Worm (Caenorhabditis elegans): ENCODE results near the gene ephx-1.

ephx-1 gene

ce11 chrII:3996005-3996404, 8.7 kb upstream of the ephx-1 start, which contains the start of gene clc-22:
clc-22 (minus strand) TSS chrII:3996075.
- TF ChIP-seq ama-1 (optimal IDR thresholded peaks at IDR 0.05) (no peak), fax-1 (tag; optimal IDR thresholded peaks at IDR 0.05) (no peak), hlh-15 (tag; optimal IDR thresholded peaks at IDR 0.05) (no peak)

ce11 chrII:3999537-3999936, 5.2 kb upstream of the ephx-1 start:
- TF ChIP-seq C08G9.2 (tag; optimal IDR thresholded peaks at IDR 0.05) (peak; percentile 35), sdc-2 (tag; optimal IDR thresholded peaks at IDR 0.05) (peak; percentile 24), nfya-1 (tag; optimal IDR thresholded peaks at IDR 0.05) (peak; percentile 28), tbx-2 (tag; optimal IDR thresholded peaks at IDR 0.05) (peak; percentile 59), pat-9 (tag; optimal IDR thresholded peaks at IDR 0.05) (no peak), fkh-10 (GFP tag; optimal IDR thresholded peaks at IDR 0.05) (peak; percentile 43), ceh-31 (tag; optimal IDR thresholded peaks at IDR 0.05) (peak; percentile 71), ceh-6 (GFP tag; optimal IDR thresholded peaks at IDR 0.05) (peak; percentile 7), ceh-14 (tag; optimal IDR thresholded peaks at IDR 0.05) (peak; percentile 38), ceh-48 (tag; optimal IDR thresholded peaks at IDR 0.05) (peak; percentile 18), unc-55 (GFP tag; optimal IDR thresholded peaks at IDR 0.05) (no peak), ceh-24 (tag; optimal IDR thresholded peaks at IDR 0.05) (no peak), ref-2 (tag; optimal IDR thresholded peaks at IDR 0.05) (peak; percentile 66), ceh-19 (GFP tag; optimal IDR thresholded peaks at IDR 0.05) (peak; percentile 27), ceh-34 (tag; optimal IDR thresholded peaks at IDR 0.05) (peak; percentile 66), Y22D7AL.16 (tag; optimal IDR thresholded peaks at IDR 0.05) (no peak), unc-42 (tag; optimal IDR thresholded peaks at IDR 0.05) (peak; percentile 94)

ce11 chrII:4000430-4000829, 4.3 kb upstream of the ephx-1 start:
- TF ChIP-seq nfya-1 (tag; optimal IDR thresholded peaks at IDR 0.05) (no peak), ceh-18 (tag; optimal IDR thresholded peaks at IDR 0.05) (no peak), lim-6 (tag; optimal IDR thresholded peaks at IDR 0.05) (no peak), madf-2 (tag; optimal IDR thresholded peaks at IDR 0.05) (no peak), ahr-1 (tag; optimal IDR thresholded peaks at IDR 0.05) (no peak), fkh-10 (GFP tag; optimal IDR thresholded peaks at IDR 0.05) (no peak)

- TF ChIP-seq madf-2 (tag; optimal IDR thresholded peaks at IDR 0.05) (no peak), nfya-1 (tag; optimal IDR thresholded peaks at IDR 0.05) (peak; percentile 14)
Observed at ce11 chrII:4002134-4002533, 2.6 kb upstream of the ephx-1 start.

- no peak for TF ChIP-seq ceh-45 (GFP tag; IDR thresholded peaks at IDR 0.05)
Observed at ce11 chrII:4007972-4008371, 3.3 kb downstream of the ephx-1 start.

ce11 chrII:4011518-4011917, 6.8 kb downstream of the ephx-1 start:
- peak; percentile 42 for TF ChIP-seq elt-2 (tag; optimal IDR thresholded peaks at IDR 0.05)
- TF ChIP-seq ttx-3 (tag; optimal IDR thresholded peaks at IDR 0.05): no peak
- TF ChIP-seq tbx-2 (tag; optimal IDR thresholded peaks at IDR 0.05): no peak
- no peak for TF ChIP-seq C08G9.2 (tag; optimal IDR thresholded peaks at IDR 0.05)
- no peak for TF ChIP-seq Y22D7AL.16 (tag; optimal IDR thresholded peaks at IDR 0.05)
- no peak for TF ChIP-seq zip-5 (tag; optimal IDR thresholded peaks at IDR 0.05)

ce11 chrII:4018617-4019016, 13.9 kb downstream of the ephx-1 start, which contains the start of gene K07D4.6:
K07D4.6 (minus strand) TSS chrII:4018717.
- TF ChIP-seq gmeb-2 (tag; optimal IDR thresholded peaks at IDR 0.05): no peak
- TF ChIP-seq syd-9 (tag; optimal IDR thresholded peaks at IDR 0.05): no peak
- TF ChIP-seq unc-3 (GFP tag; conservative IDR thresholded peaks at IDR 0.05): no peak
- TF ChIP-seq unc-3 (tag; optimal IDR thresholded peaks at IDR 0.05): no peak
- no peak for TF ChIP-seq che-1 (tag; optimal IDR thresholded peaks at IDR 0.05)
- no peak for TF ChIP-seq ceh-24 (tag; optimal IDR thresholded peaks at IDR 0.05)
- no peak for TF ChIP-seq unc-55 (GFP tag; optimal IDR thresholded peaks at IDR 0.05)
- no peak for TF ChIP-seq ceh-14 (tag; optimal IDR thresholded peaks at IDR 0.05)
- TF ChIP-seq pat-9 (tag; optimal IDR thresholded peaks at IDR 0.05): no peak
- no peak for TF ChIP-seq ceh-48 (tag; optimal IDR thresholded peaks at IDR 0.05)
- no peak for TF ChIP-seq elt-4 (tag; optimal IDR thresholded peaks at IDR 0.05)
- no peak for TF ChIP-seq madf-2 (tag; optimal IDR thresholded peaks at IDR 0.05)
- TF ChIP-seq K02D7.2 (tag; optimal IDR thresholded peaks at IDR 0.05): no peak
- no peak for TF ChIP-seq fkh-6 (tag; optimal IDR thresholded peaks at IDR 0.05)
- no peak for TF ChIP-seq npax-4 (tag; optimal IDR thresholded peaks at IDR 0.05)
- TF ChIP-seq ets-4 (tag; optimal IDR thresholded peaks at IDR 0.05): no peak
- no peak for TF ChIP-seq fkh-10 (GFP tag; optimal IDR thresholded peaks at IDR 0.05)

Measured in whole organism, late embryonic.